Fruit fly (Drosophila melanogaster) whole organism, embryonic: Measurements from ENCODE around the gene CG11842.

Source experiments
- Abd-B ChIP-seq: fragments of 200-800 bp; sonication (Bioruptor generic); optimal IDR thresholded peaks from 2 replicates; lab custom pipeline; 2018; ENCODE audit warnings: missing biosample characterization, mild to moderate bottlenecking, missing genetic modification characterization, moderate library complexity
- Atf3 ChIP-seq: fragments of 200-800 bp; sonication (Bioruptor generic); optimal IDR thresholded peaks from 3 replicates; lab custom pipeline; 2016; ENCODE audit warnings: missing biosample characterization, missing genetic modification characterization
- BtbVII ChIP-seq: fragments of 200-800 bp; sonication (Bioruptor generic); optimal IDR thresholded peaks from 3 replicates; lab custom pipeline; 2017; ENCODE audit warnings: missing biosample characterization, mild to moderate bottlenecking, missing genetic modification characterization
- CG11504 ChIP-seq: fragments of 200-800 bp; sonication (Bioruptor generic); optimal IDR thresholded peaks from 3 replicates; lab custom pipeline; 2019; ENCODE audit warnings: missing biosample characterization, mild to moderate bottlenecking, missing genetic modification characterization, moderate library complexity
- CG11696 ChIP-seq: fragments of 200-800 bp; sonication (Bioruptor generic); IDR thresholded peaks from 2 replicates; pipeline ENCODE4 v1.3.6; 2022; ENCODE audit warnings: missing biosample characterization, missing genetic modification characterization
- CG13123 ChIP-seq: fragments of 200-800 bp; sonication (Bioruptor generic); optimal IDR thresholded peaks from 2 replicates; lab custom pipeline; 2016; ENCODE audit warnings: missing biosample characterization, missing genetic modification characterization
- CG13424 ChIP-seq: fragments of 200-800 bp; sonication (Bioruptor generic); optimal IDR thresholded peaks from 2 replicates; lab custom pipeline; 2019; ENCODE audit warnings: missing biosample characterization, mild to moderate bottlenecking, missing genetic modification characterization, moderate library complexity
- CG14014 ChIP-seq: fragments of 200-800 bp; sonication (Bioruptor generic); IDR thresholded peaks from 2 replicates; pipeline ENCODE4 v1.3.6; 2022; ENCODE audit warnings: missing biosample characterization, missing genetic modification characterization
- CG14050 ChIP-seq: fragments of 200-800 bp; sonication (Bioruptor generic); IDR thresholded peaks from 3 replicates; pipeline ENCODE4 v1.3.6; 2022; ENCODE audit warnings: missing biosample characterization, missing genetic modification characterization
- CG14710 ChIP-seq: fragments of 200-800 bp; sonication (Bioruptor generic); optimal IDR thresholded peaks from 3 replicates; lab custom pipeline; 2019; ENCODE audit warnings: missing biosample characterization, mild to moderate bottlenecking, missing genetic modification characterization, moderate library complexity
- CG17186 ChIP-seq: fragments of 200-800 bp; sonication (Bioruptor generic); optimal IDR thresholded peaks from 3 replicates; lab custom pipeline; 2017; ENCODE audit warnings: missing biosample characterization, missing genetic modification reagents, missing genetic modification characterization
- CG18619 ChIP-seq: fragments of 200-800 bp; sonication (Bioruptor generic); optimal IDR thresholded peaks from 3 replicates; lab custom pipeline; 2017; ENCODE audit warnings: missing biosample characterization, mild to moderate bottlenecking, missing genetic modification characterization
- CG3065 ChIP-seq: fragments of 200-800 bp; sonication (Bioruptor generic); optimal IDR thresholded peaks from 2 replicates; lab custom pipeline; 2016; ENCODE audit warnings: missing biosample characterization, missing genetic modification characterization
- CG31365 ChIP-seq: fragments of 200-800 bp; sonication (Bioruptor generic); optimal IDR thresholded peaks from 2 replicates; lab custom pipeline; 2018; ENCODE audit warnings: missing biosample characterization, mild to moderate bottlenecking, missing genetic modification characterization
- CG34422 ChIP-seq: fragments of 200-800 bp; sonication (Bioruptor generic); IDR thresholded peaks from 3 replicates; pipeline ENCODE4 v1.3.6; 2022; ENCODE audit warnings: missing biosample characterization, missing genetic modification characterization
- CG3726 ChIP-seq: fragments of 200-800 bp; sonication (Bioruptor generic); IDR thresholded peaks from 3 replicates; pipeline ENCODE4, ENCODE4 v1.3.6; 2022; ENCODE audit warnings: missing biosample characterization, missing genetic modification characterization
- Dad ChIP-seq: fragments of 200-800 bp; sonication (Bioruptor generic); optimal IDR thresholded peaks from 3 replicates; lab custom pipeline; 2016; ENCODE audit warnings: missing biosample characterization, missing genetic modification characterization
- Dek ChIP-seq: fragments of 200-800 bp; sonication (Bioruptor generic); optimal IDR thresholded peaks from 3 replicates; lab custom pipeline; 2019; ENCODE audit warnings: missing biosample characterization, mild to moderate bottlenecking, missing genetic modification characterization, moderate library complexity
- Dll ChIP-seq: fragments of 200-800 bp; sonication (Bioruptor generic); IDR thresholded peaks from 4 replicates; pipeline ENCODE4 v1.3.6; 2022; ENCODE audit warnings: missing biosample characterization, missing genetic modification characterization; ENCODE audit not compliant: partially characterized antibody
- HLH54F ChIP-seq: fragments of 200-800 bp; sonication (Bioruptor generic); optimal IDR thresholded peaks from 3 replicates; lab custom pipeline; 2016; ENCODE audit warnings: missing biosample characterization, missing genetic modification characterization
- Hand ChIP-seq: fragments of 200-800 bp; sonication (Bioruptor generic); optimal IDR thresholded peaks from 2 replicates; lab custom pipeline; 2017; ENCODE audit warnings: mild to moderate bottlenecking, missing biosample characterization, missing genetic modification reagents, missing genetic modification characterization
- Hmx ChIP-seq: fragments of 200-800 bp; sonication (Bioruptor generic); optimal IDR thresholded peaks from 2 replicates; lab custom pipeline; 2016; ENCODE audit warnings: missing biosample characterization, missing genetic modification characterization
- Hr39 ChIP-seq: fragments of >200 bp; optimal IDR thresholded peaks from 2 replicates; lab custom pipeline; 2017
- Jarid2 ChIP-seq: fragments of 200-800 bp; sonication (Bioruptor generic); optimal IDR thresholded peaks from 3 replicates; lab custom pipeline; 2017; ENCODE audit warnings: mild to moderate bottlenecking, missing biosample characterization, missing genetic modification reagents, missing genetic modification characterization
- MTF-1 ChIP-seq: fragments of 200-800 bp; sonication (Bioruptor generic); optimal IDR thresholded peaks from 2 replicates; lab custom pipeline; 2018; ENCODE audit warnings: missing biosample characterization, mild to moderate bottlenecking, missing genetic modification characterization, borderline replicate concordance
- Max ChIP-seq: fragments of 200-800 bp; sonication (Bioruptor generic); optimal IDR thresholded peaks from 2 replicates; lab custom pipeline; 2016; ENCODE audit warnings: missing biosample characterization, mild to moderate bottlenecking, missing genetic modification characterization
- Opbp ChIP-seq: fragments of 200-800 bp; sonication (Bioruptor generic); IDR thresholded peaks from 3 replicates; pipeline ENCODE4 v1.3.6; 2022; ENCODE audit warnings: missing biosample characterization, missing genetic modification characterization; ENCODE audit not compliant: partially characterized antibody
- Poxn ChIP-seq: fragments of 200-800 bp; sonication (Bioruptor generic); IDR thresholded peaks from 2 replicates; pipeline ENCODE4 v1.3.6; 2022; ENCODE audit warnings: missing biosample characterization, missing genetic modification characterization
- Ssrp ChIP-seq: fragments of 200-800 bp; sonication (Bioruptor generic); optimal IDR thresholded peaks from 2 replicates; lab custom pipeline; 2018; ENCODE audit warnings: missing biosample characterization, mild to moderate bottlenecking, missing genetic modification characterization, moderate library complexity
- abd-A ChIP-seq: fragments of 200-800 bp; sonication (Bioruptor generic); optimal IDR thresholded peaks from 3 replicates; lab custom pipeline; 2019; ENCODE audit warnings: missing biosample characterization, mild to moderate bottlenecking, missing genetic modification characterization, moderate library complexity
- amos ChIP-seq: fragments of 200-800 bp; sonication (Bioruptor generic); IDR thresholded peaks from 2 replicates; pipeline ENCODE4 v1.3.6; 2022; ENCODE audit warnings: missing biosample characterization, missing genetic modification characterization; ENCODE audit not compliant: partially characterized antibody
- az2 ChIP-seq: fragments of 200-800 bp; sonication (Bioruptor generic); optimal IDR thresholded peaks from 3 replicates; lab custom pipeline; 2016; ENCODE audit warnings: missing biosample characterization, missing genetic modification characterization
- chinmo ChIP-seq: fragments of 200-800 bp; sonication (Bioruptor generic); IDR thresholded peaks from 4 replicates; pipeline ENCODE4 v1.3.6; 2022; ENCODE audit warnings: missing biosample characterization, missing genetic modification characterization; ENCODE audit not compliant: partially characterized antibody
- dpn ChIP-seq, 2 experiments: fragments of 200-800 bp; sonication (Bioruptor generic); optimal IDR thresholded peaks; 3 replicates each; lab custom pipeline; 2016; ENCODE audit warnings: missing biosample characterization in 2 of 2, missing genetic modification characterization in 2 of 2
- ems ChIP-seq: fragments of 200-800 bp; sonication (Bioruptor generic); optimal IDR thresholded peaks from 3 replicates; lab custom pipeline; 2016; ENCODE audit warnings: missing biosample characterization, missing genetic modification characterization
- fd64A ChIP-seq: fragments of 200-800 bp; sonication (Bioruptor generic); optimal IDR thresholded peaks from 3 replicates; lab custom pipeline; 2018; ENCODE audit warnings: missing biosample characterization, mild to moderate bottlenecking, missing genetic modification characterization
- jing ChIP-seq: fragments of 200-800 bp; sonication (Bioruptor generic); optimal IDR thresholded peaks from 2 replicates; lab custom pipeline; 2018; ENCODE audit warnings: missing biosample characterization, mild to moderate bottlenecking, missing genetic modification characterization
- knrl ChIP-seq: fragments of 200-800 bp; sonication (Bioruptor generic); IDR thresholded peaks from 3 replicates; pipeline ENCODE4 v1.3.6; 2022; ENCODE audit warnings: missing biosample characterization, missing genetic modification characterization; ENCODE audit not compliant: partially characterized antibody
- lbe ChIP-seq: fragments of 200-800 bp; sonication (Bioruptor generic); optimal IDR thresholded peaks from 2 replicates; lab custom pipeline; 2016; ENCODE audit warnings: missing biosample characterization, mild to moderate bottlenecking, missing genetic modification characterization
- onecut ChIP-seq: fragments of 200-800 bp; sonication (Bioruptor generic); IDR thresholded peaks from 2 replicates; pipeline ENCODE4 v1.3.6; 2022; ENCODE audit warnings: missing biosample characterization, missing genetic modification characterization
- pnt ChIP-seq: fragments of 200-800 bp; sonication (Bioruptor generic); optimal IDR thresholded peaks from 3 replicates; lab custom pipeline; 2016; ENCODE audit warnings: missing biosample characterization, missing genetic modification characterization
- rib ChIP-seq: fragments of 200-800 bp; sonication (Bioruptor generic); IDR thresholded peaks from 2 replicates; pipeline ENCODE4 v1.3.6; 2022; ENCODE audit warnings: missing biosample characterization, missing genetic modification characterization
- sens-2 ChIP-seq: fragments of 200-800 bp; sonication (Bioruptor generic); IDR thresholded peaks from 2 replicates; pipeline ENCODE4 v1.3.6; 2022; ENCODE audit warnings: missing biosample characterization, missing genetic modification characterization
- shn ChIP-seq: fragments of 200-800 bp; sonication (Bioruptor generic); optimal IDR thresholded peaks from 3 replicates; lab custom pipeline; 2016; ENCODE audit warnings: missing biosample characterization, missing genetic modification characterization
- sob ChIP-seq: fragments of 200-800 bp; sonication (Bioruptor generic); IDR thresholded peaks from 2 replicates; pipeline ENCODE4 v1.3.6; 2022; ENCODE audit warnings: missing biosample characterization, missing genetic modification characterization
- tin ChIP-seq: fragments of 200-800 bp; sonication (Bioruptor generic); optimal IDR thresholded peaks from 3 replicates; lab custom pipeline; 2016; ENCODE audit warnings: missing biosample characterization, missing genetic modification characterization
- tll ChIP-seq, 2 experiments: fragments of 200-800 bp in 1 of 2; fragments of >200 bp in 1 of 2; sonication (Bioruptor generic) in 1 of 2; optimal IDR thresholded peaks; 2 replicates each; lab custom pipeline; 2017 to 2019; ENCODE audit warnings: missing biosample characterization in 2 of 2, missing genetic modification characterization in 2 of 2, mild to moderate bottlenecking in 1 of 2, moderate library complexity in 1 of 2
- wdn ChIP-seq: fragments of 200-800 bp; sonication (Bioruptor generic); IDR thresholded peaks from 2 replicates; pipeline ENCODE4 v1.3.6; 2022; ENCODE audit warnings: missing biosample characterization, missing genetic modification characterization
- wor ChIP-seq: fragments of 200-800 bp; sonication (Bioruptor generic); IDR thresholded peaks from 2 replicates; pipeline ENCODE4 v1.3.6; 2022; ENCODE audit warnings: missing biosample characterization, missing genetic modification characterization

The CG11842 gene

dm6 chr3R:29083459-29084457 is 31.3 kb downstream of the CG11842 start (continued):
- TF ChIP-seq jing (GFP tag; lab: Kevin White, UChicago) = no peak
- TF ChIP-seq CG11504 = no peak
- TF ChIP-seq Hmx = no peak
- no peak for TF ChIP-seq CG13424
- TF ChIP-seq ems (GFP tag; lab: Kevin White, UChicago) = no peak
- TF ChIP-seq MTF-1 (GFP tag; lab: Kevin White, UChicago) = no peak
- TF ChIP-seq BtbVII = no peak
- no peak for TF ChIP-seq Hand (GFP tag; lab: Kevin White, UChicago)
- TF ChIP-seq chinmo (GFP tag; lab: Robert Waterston, UW) = no peak
- TF ChIP-seq tll (GFP tag; optimal IDR thresholded peaks at IDR 0.05; lab: Kevin White, UChicago) = no peak
- TF ChIP-seq Opbp (GFP tag; lab: Robert Waterston, UW) = no peak
- peak; percentile 1 for TF ChIP-seq CG31365 (tag; lab: Kevin White, UChicago)
- peak; percentile 38 for TF ChIP-seq CG13123
- TF ChIP-seq CG3065 (GFP tag; lab: Kevin White, UChicago) = no peak
- TF ChIP-seq Ssrp = no peak
- TF ChIP-seq tin (GFP tag; lab: Kevin White, UChicago) = no peak
- TF ChIP-seq CG14050 (GFP tag; lab: Robert Waterston, UW) = no peak
- peak; percentile 48 for TF ChIP-seq fd64A (GFP tag; lab: Kevin White, UChicago)
- no peak for TF ChIP-seq abd-A (tag; lab: Kevin White, UChicago)
- TF ChIP-seq CG18619 (GFP tag; lab: Kevin White, UChicago) = no peak
- no peak for TF ChIP-seq Jarid2 (GFP tag; lab: Kevin White, UChicago)
- TF ChIP-seq knrl = no peak
- TF ChIP-seq Max (GFP tag; lab: Kevin White, UChicago) = no peak
- no peak for TF ChIP-seq az2 (GFP tag; lab: Kevin White, UChicago)
- TF ChIP-seq CG11696 = no peak
- no peak for TF ChIP-seq sob (GFP tag; lab: Robert Waterston, UW)
- TF ChIP-seq lbe (GFP tag; lab: Kevin White, UChicago) = no peak
- TF ChIP-seq sens-2 (GFP tag; lab: Robert Waterston, UW) = no peak
- TF ChIP-seq onecut (GFP tag; lab: Robert Waterston, UW) = peak; percentile 20; the same call in 1 of the 2 replicates
- TF ChIP-seq Abd-B = no peak
- no peak for TF ChIP-seq Dll (GFP tag; lab: Robert Waterston, UW)
- TF ChIP-seq Dek (tag; lab: Kevin White, UChicago) = no peak
- TF ChIP-seq Atf3 (GFP tag; lab: Kevin White, UChicago) = no peak
- no peak for TF ChIP-seq rib (GFP tag; lab: Robert Waterston, UW)
- no peak for TF ChIP-seq CG34422 (GFP tag; lab: Robert Waterston, UW)
- TF ChIP-seq CG17186 = no peak
- TF ChIP-seq shn (GFP tag; lab: Kevin White, UChicago) = no peak
- no peak for TF ChIP-seq amos (GFP tag; lab: Robert Waterston, UW)
- no peak for TF ChIP-seq wdn (GFP tag; lab: Robert Waterston, UW)
- peak; percentile 25 for TF ChIP-seq CG14710 (tag; lab: Kevin White, UChicago)
- no peak for TF ChIP-seq wor (GFP tag; lab: Robert Waterston, UW)
- no peak for TF ChIP-seq dpn (GFP tag; optimal IDR thresholded peaks at IDR 0.05; lab: Kevin White, UChicago)
- TF ChIP-seq Poxn (GFP tag; lab: Robert Waterston, UW) = no peak
- no peak for TF ChIP-seq Hr39 (lab: Kevin White, UChicago)
- no peak for TF ChIP-seq CG3726 (GFP tag; lab: Robert Waterston, UW)
- TF ChIP-seq HLH54F (GFP tag; lab: Kevin White, UChicago) = no peak
- no peak for TF ChIP-seq CG14014
- TF ChIP-seq Dad (GFP tag; lab: Kevin White, UChicago) = no peak
- no peak for TF ChIP-seq pnt (GFP tag; lab: Kevin White, UChicago)
